Worm (Caenorhabditis elegans) whole organism, late embryonic: ENCODE measurements around the gene gpa-7.

ENCODE experiments used
- ama-1 ChIP-seq: fragments of 150-350 bp; optimal IDR thresholded peaks from 2 replicates; lab custom pipeline; 2014
- ceh-22 ChIP-seq: sonication (generic microtip); optimal IDR thresholded peaks from 2 replicates; lab custom pipeline; 2017; ENCODE audit warnings: missing biosample characterization, missing genetic modification characterization
- ceh-48 ChIP-seq: sonication (generic microtip); optimal IDR thresholded peaks from 2 replicates; lab custom pipeline; 2016; ENCODE audit warnings: missing genetic modification characterization, inconsistent platforms, missing compliant biosample characterization
- fkh-10 ChIP-seq: fragments of 150-350 bp; optimal IDR thresholded peaks from 2 replicates; lab custom pipeline; 2014; ENCODE audit warnings: missing biosample characterization, missing genetic modification reagents, missing genetic modification characterization
- madf-2 ChIP-seq: sonication (generic microtip); optimal IDR thresholded peaks from 2 replicates; lab custom pipeline; 2017; ENCODE audit warnings: missing genetic modification characterization, missing compliant biosample characterization
- nfya-1 ChIP-seq: sonication (generic microtip); optimal IDR thresholded peaks from 2 replicates; lab custom pipeline; 2017; ENCODE audit warnings: missing genetic modification characterization, mild to moderate bottlenecking, missing compliant biosample characterization, antibody characterized with exemption, moderate library complexity
- pat-9 ChIP-seq: fragments of 200-800 bp; sonication (Bioruptor generic); optimal IDR thresholded peaks from 2 replicates; lab custom pipeline; 2018; ENCODE audit warnings: mild to moderate bottlenecking, missing genetic modification characterization, moderate library complexity, missing compliant biosample characterization
- rnt-1 ChIP-seq: sonication (generic microtip); optimal IDR thresholded peaks from 2 replicates; lab custom pipeline; 2016; ENCODE audit warnings: missing genetic modification characterization, missing compliant biosample characterization
- sox-2 ChIP-seq: fragments of 200-800 bp; sonication (Bioruptor generic); IDR thresholded peaks from 2 replicates; pipeline ENCODE4 v1.3.6; 2022; ENCODE audit warnings: missing genetic modification reagents, missing genetic modification characterization, missing compliant biosample characterization
- syd-9 ChIP-seq: sonication (generic microtip); optimal IDR thresholded peaks from 2 replicates; lab custom pipeline; 2016; ENCODE audit warnings: mild to moderate bottlenecking, missing genetic modification characterization, moderate library complexity, missing compliant biosample characterization
- tbx-2 ChIP-seq: sonication (generic microtip); optimal IDR thresholded peaks from 2 replicates; lab custom pipeline; 2016; ENCODE audit warnings: missing genetic modification characterization, missing compliant biosample characterization
- ttx-3 ChIP-seq: sonication (generic microtip); optimal IDR thresholded peaks from 2 replicates; lab custom pipeline; 2016; ENCODE audit warnings: missing genetic modification reagents, missing genetic modification characterization, missing compliant biosample characterization
- unc-55 ChIP-seq: sonication (generic microtip); optimal IDR thresholded peaks from 2 replicates; lab custom pipeline; 2017; ENCODE audit warnings: missing biosample characterization, missing genetic modification reagents, missing genetic modification characterization
- zip-5 ChIP-seq: sonication (generic microtip); optimal IDR thresholded peaks from 2 replicates; lab custom pipeline; 2016; ENCODE audit warnings: missing genetic modification characterization, missing compliant biosample characterization

ce11 chrIV:10437114-10437513 lies 33.3 kb downstream of the gpa-7 start:
- no peak for TF ChIP-seq sox-2
- TF ChIP-seq ama-1 (lab: Kevin White, UChicago) = no peak
- TF ChIP-seq fkh-10 (GFP tag; lab: Kevin White, UChicago) = no peak
- no peak for TF ChIP-seq zip-5 (tag; lab: Kevin White, UChicago)
- no peak for TF ChIP-seq ceh-22 (tag; lab: Kevin White, UChicago)
- no peak for TF ChIP-seq syd-9 (tag; lab: Kevin White, UChicago)
- no peak for TF ChIP-seq ttx-3 (tag; lab: Kevin White, UChicago)
- no peak for TF ChIP-seq pat-9 (tag; lab: Kevin White, UChicago)
- no peak for TF ChIP-seq ceh-48 (tag; lab: Kevin White, UChicago)
- TF ChIP-seq madf-2 = no peak
- no peak for TF ChIP-seq unc-55 (GFP tag; lab: Kevin White, UChicago)
- TF ChIP-seq nfya-1 (tag; lab: Kevin White, UChicago) = no peak
- no peak for TF ChIP-seq rnt-1 (tag; lab: Kevin White, UChicago)
- no peak for TF ChIP-seq tbx-2 (tag; lab: Kevin White, UChicago)
